Fruit fly (Drosophila melanogaster) whole organism, pupa: ENCODE results near the gene Usp2.

ENCODE experiments used
- CG14655 ChIP-seq: fragments of 200-800 bp; sonication (Bioruptor generic); optimal IDR thresholded peaks from 3 replicates; lab custom pipeline; 2017; ENCODE audit warnings: mild to moderate bottlenecking, missing biosample characterization, missing genetic modification reagents, missing genetic modification characterization
- CG17806 ChIP-seq: fragments of 200-800 bp; sonication (Bioruptor generic); optimal IDR thresholded peaks from 2 replicates; lab custom pipeline; 2018; ENCODE audit warnings: missing biosample characterization, mild to moderate bottlenecking, missing genetic modification characterization, moderate library complexity
- CG32121 ChIP-seq: fragments of 200-800 bp; sonication (Bioruptor generic); IDR thresholded peaks from 2 replicates; pipeline ENCODE4 v1.3.6; 2022; ENCODE audit warnings: missing biosample characterization, missing genetic modification characterization
- CG8159 ChIP-seq: fragments of 200-800 bp; sonication (Bioruptor generic); optimal IDR thresholded peaks from 3 replicates; lab custom pipeline; 2018; ENCODE audit warnings: missing biosample characterization, mild to moderate bottlenecking, missing genetic modification characterization, moderate library complexity
- CG8301 ChIP-seq: fragments of 200-800 bp; sonication (Bioruptor generic); optimal IDR thresholded peaks from 2 replicates; lab custom pipeline; 2018; ENCODE audit warnings: missing biosample characterization, mild to moderate bottlenecking, missing genetic modification characterization
- EcR ChIP-seq: fragments of 200-800 bp; sonication (Bioruptor generic); optimal IDR thresholded peaks from 3 replicates; lab custom pipeline; 2019; ENCODE audit warnings: missing biosample characterization, missing genetic modification characterization, mild to moderate bottlenecking, moderate library complexity, missing genetic modification reagents
- fd96Ca ChIP-seq: fragments of 200-800 bp; sonication (Bioruptor generic); IDR thresholded peaks from 3 replicates; pipeline ENCODE4 v1.3.6; 2022; ENCODE audit warnings: missing biosample characterization, missing genetic modification characterization

- TF ChIP-seq fd96Ca (GFP tag; lab: Robert Waterston, UW) (peak; percentile 55; the same call in 1 of the 3 replicates), CG32121 (peak; percentile 67), EcR (no peak), CG17806 (tag; lab: Kevin White, UChicago) (no peak), CG14655 (no peak), CG8159 (tag; lab: Kevin White, UChicago) (no peak), CG8301 (tag; lab: Kevin White, UChicago) (no peak)
These were observed 5.7 kb downstream of the Usp2 start for dm6 chrX:22461218-22461760.
